Fruit fly (Drosophila melanogaster): ENCODE measurements around the gene CG7420.

Gene CG7420

DNA sequence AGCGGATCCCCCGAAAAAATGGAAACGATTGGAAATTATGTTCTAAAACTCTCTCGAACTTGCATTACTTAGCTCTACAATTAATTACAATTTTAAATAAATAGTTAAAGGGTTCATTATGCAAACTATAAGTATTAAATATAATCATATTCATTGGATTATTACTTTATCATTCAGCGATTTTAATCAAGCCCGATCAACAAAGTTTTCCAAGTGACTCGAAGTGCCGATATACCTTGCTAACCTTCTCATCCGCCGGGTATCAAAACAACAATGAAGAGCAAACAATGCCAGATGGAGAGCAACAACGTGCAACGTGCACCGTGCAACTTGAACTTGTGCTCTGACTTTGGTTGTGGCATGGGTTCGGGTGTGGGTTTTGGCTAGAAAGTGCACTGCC is 46.4 kb downstream of the CG7420 start:
- TF ChIP-seq Dif (GFP tag; optimal IDR thresholded peaks at IDR 0.05; ENCODE audit: partially characterized antibody) (no peak), HLH106 (tag; optimal IDR thresholded peaks at IDR 0.05) (peak; percentile 47), ey (GFP tag; optimal IDR thresholded peaks at IDR 0.05) (peak; percentile 2), rgr (GFP tag; optimal IDR thresholded peaks at IDR 0.05) (peak; percentile 44), woc (GFP tag; optimal IDR thresholded peaks at IDR 0.05) (peak; percentile 4), dmrt93B (GFP tag; optimal IDR thresholded peaks at IDR 0.05) (peak; percentile 22), h (GFP tag; optimal IDR thresholded peaks at IDR 0.05) (peak; percentile 53), OdsH (GFP tag; optimal IDR thresholded peaks at IDR 0.05) (peak; percentile 43), sv (GFP tag; optimal IDR thresholded peaks at IDR 0.05) (no peak), Jra (GFP tag; optimal IDR thresholded peaks at IDR 0.05) (no peak), Sp1 (GFP tag; optimal IDR thresholded peaks at IDR 0.05) (peak; percentile 39), psq (GFP tag; optimal IDR thresholded peaks at IDR 0.05) (peak; percentile 17), dl (GFP tag; optimal IDR thresholded peaks at IDR 0.05; ENCODE audit: insufficient read depth in 1 of 2, partially characterized antibody in 2 of 2) (no peak), foxo (GFP tag; optimal IDR thresholded peaks at IDR 0.05) (peak in 1 of 2 experiments; percentile 35), jim (GFP tag; optimal IDR thresholded peaks at IDR 0.05) (no peak)

DNA sequence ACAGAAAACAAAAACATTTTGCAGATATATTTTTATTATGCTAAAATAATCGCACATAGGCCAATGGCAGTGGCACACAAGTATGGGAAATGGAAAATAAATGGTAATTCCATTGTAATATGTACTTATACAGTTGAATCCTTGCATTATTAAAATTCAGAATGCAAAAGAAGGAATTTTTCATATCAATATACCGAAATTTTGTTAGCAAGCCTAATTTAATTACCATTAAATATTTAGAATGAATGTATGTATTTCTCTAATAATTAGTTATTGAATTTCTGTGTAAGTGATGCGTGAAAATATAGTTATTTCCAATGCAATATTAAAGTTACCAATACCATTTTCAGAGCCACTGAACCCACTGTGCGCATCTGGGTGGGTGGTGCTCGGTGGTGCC is 47.2 kb downstream of the CG7420 start:
- TF ChIP-seq Dif (GFP tag; optimal IDR thresholded peaks at IDR 0.05; ENCODE audit: partially characterized antibody) (no peak), Myc (optimal IDR thresholded peaks at IDR 0.05) (no peak), br (GFP tag; optimal IDR thresholded peaks at IDR 0.05) (no peak)
